Worm (Caenorhabditis elegans) whole organism, L1 larva: Measurements from ENCODE around the gene ska-3.

Experiments used
- alr-1 ChIP-seq: fragments of 200-800 bp; sonication (Bioruptor generic); optimal IDR thresholded peaks from 2 replicates; lab custom pipeline; 2018; ENCODE audit warnings: borderline replicate concordance, mild to moderate bottlenecking, missing genetic modification characterization, missing compliant biosample characterization
- ama-1 ChIP-seq: fragments of 150-350 bp; optimal IDR thresholded peaks from 2 replicates; lab custom pipeline; 2014
- elt-2 ChIP-seq: sonication (generic microtip); optimal IDR thresholded peaks from 2 replicates; lab custom pipeline; 2016; ENCODE audit warnings: missing genetic modification characterization, mild to moderate bottlenecking, inconsistent platforms, missing compliant biosample characterization, missing genetic modification reagents
- fos-1 ChIP-seq: fragments of 150-350 bp; optimal IDR thresholded peaks from 2 replicates; lab custom pipeline; 2014; ENCODE audit warnings: missing biosample characterization, missing genetic modification characterization
- lin-39 ChIP-seq: fragments of 150-350 bp; optimal IDR thresholded peaks from 2 replicates; lab custom pipeline; 2014; ENCODE audit warnings: missing biosample characterization, missing genetic modification reagents, missing genetic modification characterization
- lsy-2 ChIP-seq, 2 experiments: fragments of 150-350 bp; optimal IDR thresholded peaks; 2 replicates each; lab custom pipeline; 2014; ENCODE audit warnings: missing biosample characterization in 2 of 2, missing genetic modification characterization in 2 of 2
- mdl-1 ChIP-seq, 2 experiments: fragments of 150-350 bp; optimal IDR thresholded peaks; 2 replicates each; lab custom pipeline; 2014 to 2017; ENCODE audit warnings: missing biosample characterization in 2 of 2, missing genetic modification characterization in 2 of 2, inconsistent platforms in 1 of 2
- nhr-237 ChIP-seq: fragments of 150-350 bp; optimal IDR thresholded peaks from 2 replicates; lab custom pipeline; 2014; ENCODE audit warnings: missing biosample characterization, missing genetic modification characterization
- nhr-28 ChIP-seq: fragments of 150-350 bp; optimal IDR thresholded peaks from 2 replicates; lab custom pipeline; 2014; ENCODE audit warnings: missing biosample characterization, missing genetic modification characterization
- rnt-1 ChIP-seq: sonication (generic microtip); optimal IDR thresholded peaks from 2 replicates; lab custom pipeline; 2016; ENCODE audit warnings: mild to moderate bottlenecking, missing genetic modification characterization, moderate library complexity, missing compliant biosample characterization
- snpc-4 ChIP-seq: fragments of 150-350 bp; optimal IDR thresholded peaks from 2 replicates; lab custom pipeline; 2014; ENCODE audit warnings: missing biosample characterization, missing genetic modification characterization
- unc-30 ChIP-seq: sonication (generic microtip); optimal IDR thresholded peaks from 2 replicates; lab custom pipeline; 2017; ENCODE audit warnings: missing biosample characterization, missing genetic modification characterization

ce11 chrIII:5688246-5688645, 9.4 kb upstream of the ska-3 start:
- TF ChIP-seq lin-39 (tag; lab: Kevin White, UChicago) (no peak), fos-1 (tag; lab: Kevin White, UChicago) (peak; percentile 33), nhr-28 (tag; lab: Kevin White, UChicago) (no peak), unc-30 (tag; lab: Kevin White, UChicago) (no peak), mdl-1 (tag; optimal IDR thresholded peaks at IDR 0.05; lab: Kevin White, UChicago) (peak in 1 of 2 experiments; percentile 19), ama-1 (no peak), elt-2 (tag; lab: Kevin White, UChicago) (no peak), alr-1 (tag; lab: Kevin White, UChicago) (no peak), lsy-2 (tag; optimal IDR thresholded peaks at IDR 0.05; lab: Kevin White, UChicago) (peak; percentile 22 to 67), snpc-4 (peak; percentile 1), rnt-1 (tag; lab: Kevin White, UChicago) (peak; percentile 43), nhr-237 (tag; lab: Kevin White, UChicago) (no peak)
